Fruit fly (Drosophila melanogaster): Measurements from ENCODE around the gene CG12948.
A peak's percentile ranks its signal among the peaks of the same experiment; 100 is the strongest.

dm6 chr3R:9771519-9771972 lies 24.0 kb upstream of the CG12948 start, which contains the start of gene CG9471:
- TF ChIP-seq CG11902 (GFP tag; optimal IDR thresholded peaks at IDR 0.05), result peak; percentile 92
- TF ChIP-seq Gug (GFP tag; IDR thresholded peaks at IDR 0.05), result peak; percentile 91
- TF ChIP-seq Hr39 (GFP tag; optimal IDR thresholded peaks at IDR 0.05), result peak; percentile 97
- peak; percentile 97 for TF ChIP-seq Sox102F (GFP tag; optimal IDR thresholded peaks at IDR 0.05)
- TF ChIP-seq CG8119 (GFP tag; IDR thresholded peaks at IDR 0.05), result peak; percentile 95
- peak; percentile 81 for TF ChIP-seq Blimp-1 (GFP tag; optimal IDR thresholded peaks at IDR 0.05)
- TF ChIP-seq vri (GFP tag; optimal IDR thresholded peaks at IDR 0.05), result peak; percentile 98
- TF ChIP-seq dsx (GFP tag; optimal IDR thresholded peaks at IDR 0.05; ENCODE audit: poor library complexity, severe bottlenecking), result peak; percentile 93
- peak; percentile 87 for TF ChIP-seq CG6808 (GFP tag; optimal IDR thresholded peaks at IDR 0.05)
- TF ChIP-seq OdsH (GFP tag; optimal IDR thresholded peaks at IDR 0.05), result peak; percentile 97
- TF ChIP-seq CG16779 (tag; optimal IDR thresholded peaks at IDR 0.05), result peak; percentile 85
- TF ChIP-seq CG31627 (GFP tag; optimal IDR thresholded peaks at IDR 0.05), result peak; percentile 97
- peak; percentile 79 for TF ChIP-seq fkh (GFP tag; optimal IDR thresholded peaks at IDR 0.05)

Data from whole organism, prepupa.